Fruit fly (Drosophila melanogaster) whole organism, prepupa: Measurements from ENCODE around the gene ome.

Experiments used
- CG10631 ChIP-seq: fragments of 200-800 bp; sonication (Bioruptor generic); optimal IDR thresholded peaks from 2 replicates; lab custom pipeline; 2016; ENCODE audit warnings: missing biosample characterization, missing genetic modification characterization
- CG16779 ChIP-seq: fragments of 200-800 bp; sonication (Bioruptor generic); optimal IDR thresholded peaks from 3 replicates; lab custom pipeline; 2017; ENCODE audit warnings: missing biosample characterization, mild to moderate bottlenecking, missing genetic modification characterization
- CG3919 ChIP-seq: fragments of 200-800 bp; sonication (Bioruptor generic); optimal IDR thresholded peaks from 3 replicates; lab custom pipeline; 2016; ENCODE audit warnings: missing biosample characterization, missing genetic modification characterization
- CG8119 ChIP-seq: fragments of 200-800 bp; sonication (Bioruptor generic); IDR thresholded peaks from 3 replicates; pipeline ENCODE4 v1.3.6; 2022; ENCODE audit warnings: missing biosample characterization, missing genetic modification characterization
- CG8632 ChIP-seq: fragments of 200-800 bp; sonication (Bioruptor generic); optimal IDR thresholded peaks from 3 replicates; lab custom pipeline; 2016; ENCODE audit warnings: missing biosample characterization, missing genetic modification characterization
- Hr4 ChIP-seq: fragments of 200-800 bp; sonication (Bioruptor generic); optimal IDR thresholded peaks from 3 replicates; lab custom pipeline; 2016; ENCODE audit warnings: missing biosample characterization, missing genetic modification characterization
- Sox102F ChIP-seq: fragments of 200-800 bp; sonication (Bioruptor generic); optimal IDR thresholded peaks from 2 replicates; lab custom pipeline; 2016; ENCODE audit warnings: missing biosample characterization, mild to moderate bottlenecking, missing genetic modification characterization
- fkh ChIP-seq: fragments of 200-800 bp; sonication (Bioruptor generic); optimal IDR thresholded peaks from 3 replicates; lab custom pipeline; 2017; ENCODE audit warnings: missing biosample characterization, mild to moderate bottlenecking, missing genetic modification characterization, moderate library complexity
- svp ChIP-seq: fragments of 200-800 bp; sonication (Bioruptor generic); peaks from one replicate; lab custom pipeline; 2016; ENCODE audit warnings: missing biosample characterization, missing genetic modification characterization
- vri ChIP-seq: fragments of 200-800 bp; sonication (Bioruptor generic); optimal IDR thresholded peaks from 3 replicates; lab custom pipeline; 2016; ENCODE audit warnings: missing biosample characterization, mild to moderate bottlenecking, missing genetic modification characterization

- TF ChIP-seq svp (GFP tag; lab: Kevin White, UChicago) (no peak), CG8119 (GFP tag; lab: Robert Waterston, UW) (no peak), CG3919 (GFP tag; lab: Kevin White, UChicago) (no peak), vri (GFP tag; lab: Kevin White, UChicago) (no peak), CG10631 (no peak), Sox102F (GFP tag; lab: Kevin White, UChicago) (no peak), CG16779 (no peak), fkh (GFP tag; lab: Kevin White, UChicago) (no peak), Hr4 (GFP tag; lab: Kevin White, UChicago) (no peak), CG8632 (no peak)
These were observed 86.1 kb downstream of the ome start for dm6 chr3L:14758730-14759096.
